Fruit fly (Drosophila melanogaster) S2 (cell line): ENCODE measurements around the gene CG12288.

Source experiments
- CG8478 ChIP-seq: fragments of >200 bp; optimal IDR thresholded peaks from 2 replicates; lab custom pipeline; 2018
- CTCF ChIP-seq, 2 experiments: fragments of >200 bp; optimal IDR thresholded peaks; 2 replicates each; lab custom pipeline; 2018

- TF ChIP-seq CG8478 (lab: Kevin White, UChicago): no peak
- TF ChIP-seq CTCF (optimal IDR thresholded peaks at IDR 0.05; lab: Kevin White, UChicago): no peak
These were observed 13.2 kb downstream of the CG12288 start for dm6 chr2L:16888574-16889376.
